Fruit fly (Drosophila melanogaster): ENCODE measurements around the gene CG12817.
A peak's percentile ranks its signal among the peaks of the same experiment; 100 is the strongest.

CG12817 gene

dm6 chr3R:10224594-10224993 is at the start of gene CG12817, which contains the start of gene CG34107:
Gene CG12817, minus strand, starts transcription at chr3R:10224725.
Gene CG34107, plus strand, starts transcription at chr3R:10224909.
- no peak for TF ChIP-seq pan (optimal IDR thresholded peaks at IDR 0.05)
- TF ChIP-seq usp (GFP tag; optimal IDR thresholded peaks at IDR 0.05): no peak
- TF ChIP-seq EcR (GFP tag; optimal IDR thresholded peaks at IDR 0.05): no peak
- TF ChIP-seq Dll (optimal IDR thresholded peaks at IDR 0.05): no peak
- no peak for TF ChIP-seq psq (optimal IDR thresholded peaks at IDR 0.05)
- TF ChIP-seq CG8478 (optimal IDR thresholded peaks at IDR 0.05): no peak

dm6 chr3R:10274306-10274705 is 49.8 kb upstream of the CG12817 start:
- TF ChIP-seq pan (optimal IDR thresholded peaks at IDR 0.05) (no peak), psq (optimal IDR thresholded peaks at IDR 0.05) (no peak), CG8478 (optimal IDR thresholded peaks at IDR 0.05) (no peak), usp (GFP tag; optimal IDR thresholded peaks at IDR 0.05) (no peak), Dll (optimal IDR thresholded peaks at IDR 0.05) (no peak)

DNA sequence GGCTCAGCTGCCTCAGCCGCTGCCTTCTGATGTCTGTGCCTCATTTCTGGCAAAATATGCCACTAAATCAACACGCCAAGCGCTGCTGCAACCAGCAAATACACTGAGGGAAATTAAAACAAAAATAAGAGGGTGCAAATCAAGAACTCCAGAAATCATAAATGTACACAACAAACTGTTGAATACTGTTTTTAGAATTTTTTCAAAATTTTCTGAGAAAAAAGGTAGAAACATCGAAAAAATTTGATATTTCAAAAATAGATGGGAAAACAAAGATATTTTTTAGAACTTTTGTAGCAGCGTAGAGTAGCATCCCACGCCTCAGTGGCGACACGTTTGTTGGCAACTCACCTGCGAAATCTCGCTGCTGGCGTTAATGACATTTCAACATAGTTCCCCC is 48.2 kb upstream of the CG12817 start:
- no peak for TF ChIP-seq Dll (optimal IDR thresholded peaks at IDR 0.05)
- TF ChIP-seq psq (optimal IDR thresholded peaks at IDR 0.05): no peak
- no peak for TF ChIP-seq usp (GFP tag; optimal IDR thresholded peaks at IDR 0.05)
- TF ChIP-seq pan (optimal IDR thresholded peaks at IDR 0.05): no peak
- TF ChIP-seq EcR (GFP tag; optimal IDR thresholded peaks at IDR 0.05): no peak
- TF ChIP-seq CG8478 (optimal IDR thresholded peaks at IDR 0.05): no peak

- TF ChIP-seq EcR (GFP tag; optimal IDR thresholded peaks at IDR 0.05): no peak
- TF ChIP-seq CG8478 (optimal IDR thresholded peaks at IDR 0.05): no peak
- TF ChIP-seq pan (optimal IDR thresholded peaks at IDR 0.05): no peak
- TF ChIP-seq Dll (optimal IDR thresholded peaks at IDR 0.05): no peak
- no peak for TF ChIP-seq usp (GFP tag; optimal IDR thresholded peaks at IDR 0.05)
- TF ChIP-seq psq (optimal IDR thresholded peaks at IDR 0.05): no peak
These were observed 45.5 kb upstream of the CG12817 start for dm6 chr3R:10269921-10270431.

- no peak for TF ChIP-seq psq (optimal IDR thresholded peaks at IDR 0.05)
- TF ChIP-seq usp (GFP tag; optimal IDR thresholded peaks at IDR 0.05): no peak
- TF ChIP-seq CG8478 (optimal IDR thresholded peaks at IDR 0.05): no peak
- no peak for TF ChIP-seq Dll (optimal IDR thresholded peaks at IDR 0.05)
These were observed 44.4 kb upstream of the CG12817 start for dm6 chr3R:10268865-10269442.

DNA sequence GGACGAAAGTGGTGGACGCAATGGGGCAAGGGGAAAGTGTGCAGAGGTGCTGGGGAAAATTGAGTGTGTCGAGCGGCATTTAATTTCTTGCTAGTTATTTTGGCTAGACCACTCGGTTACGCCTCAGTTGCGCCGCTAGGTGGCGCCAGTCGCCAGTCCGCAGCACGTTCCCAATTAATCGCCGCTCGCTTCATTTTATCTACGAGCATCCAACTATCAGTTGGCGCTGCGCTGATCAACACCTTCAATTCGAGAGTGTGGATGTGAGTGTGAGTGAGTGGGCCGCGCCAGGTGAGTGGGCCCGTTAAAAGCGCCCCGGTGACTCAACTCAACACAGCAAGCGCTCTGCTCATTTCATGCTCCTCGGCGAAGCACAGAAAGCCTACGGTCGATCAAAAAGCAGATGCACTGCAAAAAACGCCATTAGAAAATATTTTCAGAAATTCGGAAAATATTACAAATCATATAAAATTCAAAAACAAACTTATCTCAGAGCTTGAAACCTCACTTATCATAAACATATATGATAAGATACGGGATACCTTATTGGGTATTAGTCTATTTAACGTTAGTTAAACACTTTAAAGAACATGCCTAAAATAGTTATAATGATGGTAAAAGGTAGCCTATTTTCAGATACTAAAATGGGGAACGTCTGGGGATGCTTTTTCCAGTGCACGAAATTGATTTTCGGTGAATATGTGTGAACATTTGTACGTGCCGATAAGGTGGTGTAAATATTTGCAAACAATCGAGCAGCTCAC is 43.8 kb upstream of the CG12817 start:
- TF ChIP-seq usp (GFP tag; optimal IDR thresholded peaks at IDR 0.05) (no peak), CG8478 (optimal IDR thresholded peaks at IDR 0.05) (no peak), pan (optimal IDR thresholded peaks at IDR 0.05) (no peak), Dll (optimal IDR thresholded peaks at IDR 0.05) (no peak), psq (optimal IDR thresholded peaks at IDR 0.05) (no peak), EcR (GFP tag; optimal IDR thresholded peaks at IDR 0.05) (no peak)

DNA sequence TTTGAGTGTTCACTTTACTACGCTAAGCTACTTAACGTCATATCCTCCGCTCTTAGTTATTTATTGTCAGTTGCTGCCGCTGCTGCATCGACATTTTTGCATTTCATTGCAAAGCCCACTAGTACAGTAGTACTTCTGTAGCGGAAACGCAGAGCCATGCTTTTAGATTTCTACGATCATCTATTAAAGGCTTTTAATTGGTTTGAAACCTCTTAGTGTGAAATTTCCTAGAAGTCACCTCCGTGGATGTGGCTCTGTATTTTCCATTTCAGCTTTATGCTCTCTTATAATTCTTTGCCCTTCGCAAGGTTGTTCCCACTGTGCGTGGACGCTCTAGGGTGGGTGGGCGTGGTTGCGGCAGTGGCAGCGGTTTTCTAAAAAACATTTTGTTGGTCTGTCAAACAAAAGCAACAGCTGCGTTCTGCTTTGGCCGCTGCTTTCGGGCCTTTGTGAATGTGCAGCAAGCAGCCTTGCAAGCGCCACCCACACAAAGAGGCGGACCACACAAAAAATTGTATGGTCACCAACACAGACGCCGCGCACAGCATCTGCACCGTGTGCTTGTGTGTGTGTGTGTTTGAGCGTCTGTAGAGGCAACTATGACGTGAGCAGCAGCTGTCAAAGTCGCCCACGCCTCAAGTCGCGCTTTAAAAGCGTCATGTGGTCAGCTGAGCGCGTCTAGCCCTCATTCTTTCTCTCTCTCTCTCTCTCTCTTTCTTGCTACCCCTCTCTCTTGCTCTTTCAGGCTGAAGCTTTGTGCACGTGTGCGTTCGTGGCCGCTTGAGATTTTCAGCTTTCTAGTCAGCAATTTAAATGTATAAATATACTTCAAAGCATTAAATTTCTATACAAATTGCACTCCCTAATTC is 42.3 kb upstream of the CG12817 start:
- TF ChIP-seq usp (GFP tag; optimal IDR thresholded peaks at IDR 0.05) (no peak), EcR (GFP tag; optimal IDR thresholded peaks at IDR 0.05) (no peak), pan (optimal IDR thresholded peaks at IDR 0.05) (no peak), Dll (optimal IDR thresholded peaks at IDR 0.05) (no peak), CG8478 (optimal IDR thresholded peaks at IDR 0.05) (no peak), psq (optimal IDR thresholded peaks at IDR 0.05) (no peak)

- TF ChIP-seq CG8478 (optimal IDR thresholded peaks at IDR 0.05): no peak
- TF ChIP-seq psq (optimal IDR thresholded peaks at IDR 0.05): no peak
- no peak for TF ChIP-seq EcR (GFP tag; optimal IDR thresholded peaks at IDR 0.05)
- TF ChIP-seq Dll (optimal IDR thresholded peaks at IDR 0.05): no peak
- TF ChIP-seq usp (GFP tag; optimal IDR thresholded peaks at IDR 0.05): no peak
- no peak for TF ChIP-seq pan (optimal IDR thresholded peaks at IDR 0.05)
These were observed 41.1 kb upstream of the CG12817 start for dm6 chr3R:10265552-10266137.

DNA sequence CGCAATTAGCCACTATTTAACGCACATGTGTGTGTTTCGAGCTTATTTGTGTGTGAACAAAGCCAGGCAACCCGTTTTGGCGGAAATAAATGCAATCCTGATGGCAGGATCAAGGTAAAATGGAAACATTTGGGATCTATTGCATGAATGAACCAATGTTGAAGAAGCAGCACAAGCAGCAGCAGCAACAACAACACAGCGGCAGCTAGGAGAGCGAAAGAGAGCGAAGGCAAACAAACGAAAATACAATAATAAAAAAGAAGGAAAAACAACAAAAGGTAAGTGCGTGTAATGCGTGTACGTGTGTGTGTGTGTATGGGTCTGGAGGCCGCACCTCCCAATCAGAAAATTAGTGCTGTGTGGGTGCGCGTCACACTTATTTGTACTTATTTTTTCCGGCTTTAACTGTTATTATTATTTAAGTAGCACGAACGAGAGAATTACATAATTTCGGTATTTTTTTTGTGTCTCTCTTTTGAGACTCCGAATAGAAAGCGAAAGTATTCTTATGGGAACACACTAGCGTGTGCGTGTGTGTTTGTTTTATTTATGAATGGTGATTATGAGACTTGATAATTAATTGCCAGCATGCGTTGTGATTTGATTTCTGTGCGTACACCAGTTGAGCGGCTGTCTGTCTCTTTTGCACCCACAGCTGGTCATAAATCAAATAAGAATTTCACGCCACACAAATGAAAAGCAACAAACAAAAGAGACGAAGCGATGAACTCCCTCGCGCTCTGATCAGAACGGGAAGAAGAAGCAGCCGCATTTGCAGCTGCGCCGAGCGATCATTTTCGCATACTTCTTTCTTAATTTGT is 40.3 kb upstream of the CG12817 start:
- TF ChIP-seq Dll (optimal IDR thresholded peaks at IDR 0.05) (peak; percentile 4), psq (optimal IDR thresholded peaks at IDR 0.05) (no peak)

- TF ChIP-seq Dll (optimal IDR thresholded peaks at IDR 0.05): no peak
- no peak for TF ChIP-seq EcR (GFP tag; optimal IDR thresholded peaks at IDR 0.05)
- no peak for TF ChIP-seq usp (GFP tag; optimal IDR thresholded peaks at IDR 0.05)
- TF ChIP-seq CG8478 (optimal IDR thresholded peaks at IDR 0.05): no peak
- no peak for TF ChIP-seq psq (optimal IDR thresholded peaks at IDR 0.05)
- TF ChIP-seq pan (optimal IDR thresholded peaks at IDR 0.05): no peak
These were observed 39.5 kb upstream of the CG12817 start, which contains the start of gene Nuak for dm6 chr3R:10263972-10264536. Gene Nuak, plus strand, starts transcription at chr3R:10264306.
